Fruit fly (Drosophila melanogaster) whole organism, adult: Measurements from ENCODE around the gene Mgat4a.

Experiments
- CG14711 ChIP-seq: fragments of 200-800 bp; sonication (Bioruptor generic); optimal IDR thresholded peaks from 2 replicates; lab custom pipeline; 2018; ENCODE audit warnings: missing biosample characterization, mild to moderate bottlenecking, missing genetic modification characterization, moderate library complexity
- CG33017 ChIP-seq: fragments of 200-800 bp; sonication (Bioruptor generic); optimal IDR thresholded peaks from 2 replicates; lab custom pipeline; 2018; ENCODE audit warnings: missing biosample characterization, mild to moderate bottlenecking, missing genetic modification characterization, moderate library complexity
- CG7101 ChIP-seq: fragments of 200-800 bp; sonication (Bioruptor generic); optimal IDR thresholded peaks from 2 replicates; lab custom pipeline; 2018; ENCODE audit warnings: missing biosample characterization, mild to moderate bottlenecking, missing genetic modification characterization, moderate library complexity
- Hr96 ChIP-seq: fragments of 200-800 bp; sonication (Bioruptor generic); optimal IDR thresholded peaks from 2 replicates; lab custom pipeline; 2016; ENCODE audit warnings: missing biosample characterization, missing genetic modification characterization
- bab1 ChIP-seq: fragments of 200-800 bp; sonication (Bioruptor generic); optimal IDR thresholded peaks from 3 replicates; lab custom pipeline; 2019; ENCODE audit warnings: missing biosample characterization, mild to moderate bottlenecking, missing genetic modification characterization, moderate library complexity
- kay ChIP-seq: fragments of 200-800 bp; sonication (Bioruptor generic); peaks from one replicate; lab custom pipeline; 2016; ENCODE audit warnings: missing biosample characterization, missing genetic modification characterization, borderline replicate concordance
- tj ChIP-seq: fragments of 200-800 bp; sonication (Bioruptor generic); optimal IDR thresholded peaks from 3 replicates; lab custom pipeline; 2017; ENCODE audit warnings: missing biosample characterization, mild to moderate bottlenecking, missing genetic modification characterization, moderate library complexity
- toe ChIP-seq: fragments of 200-800 bp; sonication (Bioruptor generic); optimal IDR thresholded peaks from 2 replicates; lab custom pipeline; 2016; ENCODE audit warnings: missing biosample characterization, missing genetic modification characterization

- TF ChIP-seq CG14711 (tag; lab: Kevin White, UChicago) (peak; percentile 5), toe (GFP tag; lab: Kevin White, UChicago) (no peak), bab1 (GFP tag; lab: Kevin White, UChicago) (peak; percentile 87), tj (GFP tag; lab: Kevin White, UChicago) (peak; percentile 61), CG33017 (tag; lab: Kevin White, UChicago) (no peak), CG7101 (tag; lab: Kevin White, UChicago) (peak; percentile 8), kay (no peak), Hr96 (GFP tag; lab: Kevin White, UChicago) (no peak)
These were observed 19.4 kb downstream of the Mgat4a start for dm6 chr3L:14781082-14781862.
